Worm (Caenorhabditis elegans) whole organism, L3 larva: ENCODE data around the gene str-57.

Experiments used
- R02D3.7 ChIP-seq: fragments of 150-350 bp; optimal IDR thresholded peaks from 2 replicates; lab custom pipeline; 2014; ENCODE audit warnings: missing biosample characterization, missing genetic modification characterization
- ZK546.5 ChIP-seq: sonication (generic microtip); optimal IDR thresholded peaks from 2 replicates; lab custom pipeline; 2017; ENCODE audit warnings: missing biosample characterization, missing genetic modification characterization
- aly-2 ChIP-seq: fragments of 150-350 bp; optimal IDR thresholded peaks from 2 replicates; lab custom pipeline; 2014; ENCODE audit warnings: missing biosample characterization, missing genetic modification characterization
- ama-1 ChIP-seq: fragments of 150-350 bp; optimal IDR thresholded peaks from 2 replicates; lab custom pipeline; 2018
- ceh-16 ChIP-seq: sonication (generic microtip); optimal IDR thresholded peaks from 2 replicates; lab custom pipeline; 2017; ENCODE audit warnings: missing biosample characterization, missing genetic modification characterization
- ceh-28 ChIP-seq: fragments of 150-350 bp; optimal IDR thresholded peaks from 2 replicates; lab custom pipeline; 2014; ENCODE audit warnings: missing biosample characterization, missing genetic modification reagents, missing genetic modification characterization
- ceh-82 ChIP-seq: fragments of 150-350 bp; optimal IDR thresholded peaks from 2 replicates; lab custom pipeline; 2014; ENCODE audit warnings: missing biosample characterization, missing genetic modification characterization
- ceh-9 ChIP-seq: sonication (generic microtip); optimal IDR thresholded peaks from 2 replicates; lab custom pipeline; 2018; ENCODE audit warnings: missing biosample characterization, missing genetic modification characterization
- daf-12 ChIP-seq: fragments of 150-350 bp; optimal IDR thresholded peaks from 2 replicates; lab custom pipeline; 2014; ENCODE audit warnings: missing biosample characterization, missing genetic modification reagents, missing genetic modification characterization
- egl-27 ChIP-seq: sonication (generic microtip); optimal IDR thresholded peaks from 4 replicates; lab custom pipeline; 2017; ENCODE audit warnings: missing biosample characterization, missing genetic modification reagents, missing genetic modification characterization
- egl-5 ChIP-seq: fragments of 150-350 bp; optimal IDR thresholded peaks from 2 replicates; lab custom pipeline; 2017; ENCODE audit warnings: missing biosample characterization, missing genetic modification reagents, missing genetic modification characterization, inconsistent platforms
- elt-1 ChIP-seq: fragments of 150-350 bp; optimal IDR thresholded peaks from 2 replicates; lab custom pipeline; 2014; ENCODE audit warnings: missing biosample characterization, missing genetic modification characterization
- elt-2 ChIP-seq: sonication (generic microtip); optimal IDR thresholded peaks from 2 replicates; lab custom pipeline; 2016; ENCODE audit warnings: missing genetic modification reagents, mild to moderate bottlenecking, missing genetic modification characterization, missing compliant biosample characterization
- elt-3 ChIP-seq, 3 experiments: fragments of 150-350 bp in 1 of 3; sonication (generic microtip) in 2 of 3; optimal IDR thresholded peaks; 2 replicates in 2 of 3; 4 replicates in 1 of 3; lab custom pipeline; 2014 to 2017; ENCODE audit warnings: missing biosample characterization in 3 of 3, missing genetic modification characterization in 3 of 3
- eor-1 ChIP-seq, 2 experiments: fragments of 150-350 bp; optimal IDR thresholded peaks; 2 replicates each; lab custom pipeline; 2014 to 2018; ENCODE audit warnings: missing biosample characterization in 2 of 2, missing genetic modification characterization in 2 of 2
- fkh-10 ChIP-seq: sonication (generic microtip); optimal IDR thresholded peaks from 2 replicates; lab custom pipeline; 2017; ENCODE audit warnings: missing biosample characterization, missing genetic modification reagents, missing genetic modification characterization
- fkh-2 ChIP-seq: fragments of 150-350 bp; optimal IDR thresholded peaks from 2 replicates; lab custom pipeline; 2014; ENCODE audit warnings: missing biosample characterization, missing genetic modification reagents, missing genetic modification characterization
- fos-1 ChIP-seq: fragments of 150-350 bp; optimal IDR thresholded peaks from 2 replicates; lab custom pipeline; 2014; ENCODE audit warnings: missing biosample characterization, missing genetic modification characterization
- hmg-11 ChIP-seq: sonication (generic microtip); optimal IDR thresholded peaks from 2 replicates; lab custom pipeline; 2016; ENCODE audit warnings: missing genetic modification characterization, missing compliant biosample characterization
- jun-1 ChIP-seq: fragments of 150-350 bp; optimal IDR thresholded peaks from 2 replicates; lab custom pipeline; 2014; ENCODE audit warnings: missing biosample characterization, missing genetic modification reagents, missing genetic modification characterization
- lin-15B ChIP-seq: fragments of 150-350 bp; optimal IDR thresholded peaks from 2 replicates; lab custom pipeline; 2014; ENCODE audit warnings: missing biosample characterization, missing genetic modification characterization
- lin-39 ChIP-seq: fragments of 150-350 bp; optimal IDR thresholded peaks from 2 replicates; lab custom pipeline; 2018; ENCODE audit warnings: missing biosample characterization, missing genetic modification reagents, missing genetic modification characterization
- lsy-12 ChIP-seq: sonication (generic microtip); optimal IDR thresholded peaks from 2 replicates; lab custom pipeline; 2016; ENCODE audit warnings: mild to moderate bottlenecking, missing genetic modification characterization, missing compliant biosample characterization
- mdl-1 ChIP-seq: fragments of 150-350 bp; optimal IDR thresholded peaks from 2 replicates; lab custom pipeline; 2014; ENCODE audit warnings: missing biosample characterization, missing genetic modification characterization
- mml-1 ChIP-seq: fragments of 150-350 bp; sonication (generic microtip); optimal IDR thresholded peaks from 3 replicates; lab custom pipeline; 2014; ENCODE audit warnings: missing biosample characterization, missing genetic modification characterization
- nfya-1 ChIP-seq: sonication (generic microtip); optimal IDR thresholded peaks from 2 replicates; lab custom pipeline; 2017; ENCODE audit warnings: missing genetic modification characterization, mild to moderate bottlenecking, missing compliant biosample characterization, antibody characterized with exemption, moderate library complexity; ENCODE audit not compliant: insufficient read depth
- nhr-11 ChIP-seq: fragments of 150-350 bp; optimal IDR thresholded peaks from 2 replicates; lab custom pipeline; 2014; ENCODE audit warnings: missing biosample characterization, missing genetic modification characterization
- nhr-12 ChIP-seq: fragments of 150-350 bp; optimal IDR thresholded peaks from 2 replicates; lab custom pipeline; 2014; ENCODE audit warnings: missing biosample characterization, missing genetic modification characterization
- nhr-23 ChIP-seq: fragments of 150-350 bp; optimal IDR thresholded peaks from 2 replicates; lab custom pipeline; 2014; ENCODE audit warnings: missing biosample characterization, missing genetic modification reagents, missing genetic modification characterization
- nhr-237 ChIP-seq: fragments of 150-350 bp; optimal IDR thresholded peaks from 2 replicates; lab custom pipeline; 2014; ENCODE audit warnings: missing biosample characterization, missing genetic modification characterization
- nhr-25 ChIP-seq: sonication (generic microtip); optimal IDR thresholded peaks from 2 replicates; lab custom pipeline; 2017; ENCODE audit warnings: missing biosample characterization, missing genetic modification characterization
- nhr-28 ChIP-seq: fragments of 150-350 bp; optimal IDR thresholded peaks from 2 replicates; lab custom pipeline; 2014; ENCODE audit warnings: missing biosample characterization, missing genetic modification characterization
- nhr-43 ChIP-seq: sonication (generic microtip); optimal IDR thresholded peaks from 2 replicates; lab custom pipeline; 2016; ENCODE audit warnings: mild to moderate bottlenecking, missing genetic modification characterization, missing compliant biosample characterization; ENCODE audit not compliant: poor library complexity, severe bottlenecking
- nhr-67 ChIP-seq: fragments of 150-350 bp; optimal IDR thresholded peaks from 2 replicates; lab custom pipeline; 2014; ENCODE audit warnings: missing biosample characterization, missing genetic modification characterization
- nhr-76 ChIP-seq: fragments of 150-350 bp; sonication (generic microtip); optimal IDR thresholded peaks from 5 replicates; lab custom pipeline; 2014; ENCODE audit warnings: missing biosample characterization, missing genetic modification characterization
- nhr-77 ChIP-seq: fragments of 150-350 bp; optimal IDR thresholded peaks from 2 replicates; lab custom pipeline; 2014; ENCODE audit warnings: missing biosample characterization, missing genetic modification characterization
- pha-4 ChIP-seq: fragments of 150-350 bp; optimal IDR thresholded peaks from 2 replicates; lab custom pipeline; 2014; ENCODE audit warnings: missing biosample characterization, missing genetic modification reagents, missing genetic modification characterization
- pqm-1 ChIP-seq: fragments of 150-350 bp; optimal IDR thresholded peaks from 2 replicates; lab custom pipeline; 2017; ENCODE audit warnings: missing biosample characterization, missing genetic modification characterization, inconsistent platforms
- sea-2 ChIP-seq: fragments of 150-350 bp; sonication (generic microtip); optimal IDR thresholded peaks from 4 replicates; lab custom pipeline; 2014; ENCODE audit warnings: missing biosample characterization, missing genetic modification reagents, missing genetic modification characterization
- skn-1 ChIP-seq: fragments of 150-350 bp; optimal IDR thresholded peaks from 2 replicates; lab custom pipeline; 2014; ENCODE audit warnings: missing biosample characterization, missing genetic modification characterization
- snpc-4 ChIP-seq: fragments of 150-350 bp; optimal IDR thresholded peaks from 2 replicates; lab custom pipeline; 2014; ENCODE audit warnings: missing biosample characterization, missing genetic modification characterization
- tbx-2 ChIP-seq: sonication (generic microtip); optimal IDR thresholded peaks from 2 replicates; lab custom pipeline; 2016; ENCODE audit warnings: mild to moderate bottlenecking, missing genetic modification characterization, missing compliant biosample characterization
- unc-39 ChIP-seq: sonication (generic microtip); optimal IDR thresholded peaks from 4 replicates; lab custom pipeline; 2017; ENCODE audit warnings: missing biosample characterization, missing genetic modification characterization
- unc-62 ChIP-seq: fragments of 150-350 bp; sonication (generic microtip); optimal IDR thresholded peaks from 4 replicates; lab custom pipeline; 2014; ENCODE audit warnings: missing biosample characterization, missing genetic modification reagents, missing genetic modification characterization
- zag-1 ChIP-seq: fragments of 150-350 bp; optimal IDR thresholded peaks from 2 replicates; lab custom pipeline; 2014; ENCODE audit warnings: missing biosample characterization, missing genetic modification characterization
- ztf-11 ChIP-seq: fragments of 150-350 bp; optimal IDR thresholded peaks from 2 replicates; lab custom pipeline; 2014; ENCODE audit warnings: missing biosample characterization, missing genetic modification characterization
- ztf-4 ChIP-seq: fragments of 150-350 bp; optimal IDR thresholded peaks from 2 replicates; lab custom pipeline; 2014; ENCODE audit warnings: missing biosample characterization, missing genetic modification characterization

Gene str-57

DNA sequence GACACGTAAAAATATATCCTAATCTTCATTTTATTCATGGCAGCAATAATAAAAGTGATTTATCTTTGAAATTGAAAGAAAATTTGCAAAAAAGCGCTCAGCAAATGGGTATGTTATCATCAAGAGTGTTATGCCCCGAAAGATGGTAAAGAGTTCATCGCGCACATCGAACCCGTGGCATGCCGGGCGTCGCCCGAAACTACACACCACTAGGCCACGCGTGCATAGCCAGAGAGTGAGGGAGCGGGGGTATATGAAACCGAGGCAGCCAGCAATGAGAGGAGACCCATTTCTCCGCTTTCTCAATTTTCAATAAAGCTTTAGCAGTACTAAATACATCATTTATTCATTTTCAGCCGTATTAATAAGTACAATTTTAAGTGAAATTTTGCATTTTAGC, 3.3 kb downstream of the str-57 start:
- no peak for TF ChIP-seq nhr-23 (tag; lab: Kevin White, UChicago)
- no peak for TF ChIP-seq ceh-9 (tag; lab: Kevin White, UChicago)
- no peak for TF ChIP-seq nhr-67 (tag; lab: Kevin White, UChicago)
- TF ChIP-seq skn-1 (tag; lab: Kevin White, UChicago) = peak; percentile 74
- TF ChIP-seq pqm-1 (tag; lab: Kevin White, UChicago) = peak; percentile 53
- peak in 1 of 3 experiments; percentile 67 for TF ChIP-seq elt-3 (tag; optimal IDR thresholded peaks at IDR 0.05; lab: Kevin White, UChicago)
- no peak for TF ChIP-seq fos-1 (tag; lab: Kevin White, UChicago)
- TF ChIP-seq egl-5 = no peak
- no peak for TF ChIP-seq tbx-2
- TF ChIP-seq egl-27 = no peak
- no peak for TF ChIP-seq aly-2 (tag; lab: Kevin White, UChicago)
- no peak for TF ChIP-seq unc-39 (tag; lab: Kevin White, UChicago)
- TF ChIP-seq nhr-43 = peak; percentile 87
- TF ChIP-seq fkh-10 = no peak
- TF ChIP-seq ceh-82 = peak; percentile 66
- TF ChIP-seq zag-1 (tag; lab: Kevin White, UChicago) = no peak
- peak; percentile 45 for TF ChIP-seq nhr-77
- peak; percentile 86 for TF ChIP-seq lin-39 (tag; lab: Kevin White, UChicago)
- TF ChIP-seq mml-1 (tag; lab: Kevin White, UChicago) = no peak
- peak; percentile 35 for TF ChIP-seq snpc-4 (tag; lab: Kevin White, UChicago)
- peak; percentile 69 for TF ChIP-seq nfya-1 (tag; lab: Kevin White, UChicago)
- TF ChIP-seq hmg-11 (tag; lab: Kevin White, UChicago) = no peak
- peak; percentile 69 for TF ChIP-seq elt-2 (tag; lab: Kevin White, UChicago)
- no peak for TF ChIP-seq nhr-237 (tag; lab: Kevin White, UChicago)
- no peak for TF ChIP-seq nhr-25 (tag; lab: Kevin White, UChicago)
- TF ChIP-seq ceh-16 (tag; lab: Kevin White, UChicago) = peak; percentile 13
- peak; percentile 18 for TF ChIP-seq nhr-11 (tag; lab: Kevin White, UChicago)
- no peak for TF ChIP-seq mdl-1
- TF ChIP-seq R02D3.7 (tag; lab: Kevin White, UChicago) = peak; percentile 36
- TF ChIP-seq unc-62 = no peak
- no peak for TF ChIP-seq pha-4 (tag; lab: Kevin White, UChicago)
- TF ChIP-seq daf-12 (tag; lab: Kevin White, UChicago) = no peak
- TF ChIP-seq ama-1 = peak; percentile 34
- peak; percentile 36 for TF ChIP-seq ztf-4
- TF ChIP-seq nhr-12 (tag; lab: Kevin White, UChicago) = no peak
- TF ChIP-seq lin-15B (tag; lab: Kevin White, UChicago) = peak; percentile 36
- TF ChIP-seq nhr-76 (tag; lab: Kevin White, UChicago) = no peak
- TF ChIP-seq sea-2 (GFP tag; lab: Kevin White, UChicago) = no peak
- no peak for TF ChIP-seq eor-1 (tag; optimal IDR thresholded peaks at IDR 0.05; lab: Kevin White, UChicago)
- no peak for TF ChIP-seq ZK546.5 (tag; lab: Kevin White, UChicago)
- TF ChIP-seq jun-1 (tag; lab: Kevin White, UChicago) = peak; percentile 52
- TF ChIP-seq ztf-11 = no peak
- TF ChIP-seq nhr-28 (tag; lab: Kevin White, UChicago) = no peak
- no peak for TF ChIP-seq elt-1 (tag; lab: Kevin White, UChicago)
- TF ChIP-seq fkh-2 (tag; lab: Kevin White, UChicago) = no peak
- TF ChIP-seq ceh-28 (tag; lab: Kevin White, UChicago) = no peak
- TF ChIP-seq lsy-12 (tag; lab: Kevin White, UChicago) = peak; percentile 66
